Worm (Caenorhabditis elegans) whole organism, mixed stage, embryonic: ENCODE results near the gene ador-1.

ENCODE experiments used
- ceh-43 ChIP-seq: fragments of 200-800 bp; sonication (Bioruptor generic); optimal IDR thresholded peaks from 2 replicates; lab custom pipeline; 2018; ENCODE audit warnings: mild to moderate bottlenecking, missing genetic modification characterization, moderate library complexity, missing compliant biosample characterization
- ces-1 ChIP-seq: fragments of 150-350 bp; optimal IDR thresholded peaks from 2 replicates; lab custom pipeline; 2014; ENCODE audit warnings: missing biosample characterization, missing genetic modification reagents, missing genetic modification characterization
- elt-1 ChIP-seq: sonication (generic microtip); optimal IDR thresholded peaks from 2 replicates; lab custom pipeline; 2017; ENCODE audit warnings: missing genetic modification characterization, mild to moderate bottlenecking, missing compliant biosample characterization, antibody characterized with exemption, moderate library complexity, borderline replicate concordance; ENCODE audit not compliant: insufficient read depth
- lin-13 ChIP-seq: fragments of 150-350 bp; optimal IDR thresholded peaks from 2 replicates; lab custom pipeline; 2014; ENCODE audit warnings: missing biosample characterization, missing genetic modification characterization
- lsy-2 ChIP-seq: fragments of 150-350 bp; optimal IDR thresholded peaks from 2 replicates; lab custom pipeline; 2014; ENCODE audit warnings: missing biosample characterization, missing genetic modification characterization
- mep-1 ChIP-seq: fragments of 150-350 bp; optimal IDR thresholded peaks from 2 replicates; lab custom pipeline; 2017; ENCODE audit warnings: missing biosample characterization, missing genetic modification reagents, missing genetic modification characterization, inconsistent platforms
- nhr-12 ChIP-seq: fragments of 150-350 bp; optimal IDR thresholded peaks from 2 replicates; lab custom pipeline; 2014; ENCODE audit warnings: missing biosample characterization, missing genetic modification characterization
- nhr-28 ChIP-seq: fragments of 150-350 bp; optimal IDR thresholded peaks from 2 replicates; lab custom pipeline; 2014; ENCODE audit warnings: missing biosample characterization, missing genetic modification characterization
- nhr-76 ChIP-seq: sonication (generic microtip); optimal IDR thresholded peaks from 2 replicates; lab custom pipeline; 2017; ENCODE audit warnings: missing biosample characterization, missing genetic modification characterization
- pha-4 ChIP-seq: fragments of 150-350 bp; optimal IDR thresholded peaks from 2 replicates; lab custom pipeline; 2018; ENCODE audit warnings: missing biosample characterization, missing genetic modification reagents, missing genetic modification characterization
- sptf-1 ChIP-seq: sonication (generic microtip); optimal IDR thresholded peaks from 2 replicates; lab custom pipeline; 2017; ENCODE audit warnings: mild to moderate bottlenecking, missing genetic modification characterization, moderate library complexity, missing compliant biosample characterization
- unc-62 ChIP-seq: fragments of 150-350 bp; optimal IDR thresholded peaks from 2 replicates; lab custom pipeline; 2014; ENCODE audit warnings: missing biosample characterization, missing genetic modification reagents, missing genetic modification characterization
- ztf-11 ChIP-seq: fragments of 150-350 bp; optimal IDR thresholded peaks from 2 replicates; lab custom pipeline; 2014; ENCODE audit warnings: missing biosample characterization, missing genetic modification characterization

ce11 chrII:12488810-12489209 is 13.9 kb downstream of the ador-1 start:
- TF ChIP-seq nhr-12 (tag; lab: Kevin White, UChicago) (no peak), unc-62 (no peak), lin-13 (tag; lab: Kevin White, UChicago) (no peak), mep-1 (tag; lab: Kevin White, UChicago) (no peak), pha-4 (tag; lab: Kevin White, UChicago) (no peak), nhr-76 (no peak), ceh-43 (GFP tag; lab: Kevin White, UChicago) (no peak), elt-1 (tag; lab: Kevin White, UChicago) (no peak), ces-1 (GFP tag; lab: Kevin White, UChicago) (no peak), lsy-2 (tag; lab: Kevin White, UChicago) (no peak), nhr-28 (tag; lab: Kevin White, UChicago) (no peak), ztf-11 (no peak), sptf-1 (tag; lab: Kevin White, UChicago) (no peak)
